Fruit fly (Drosophila melanogaster) whole organism, embryonic: ENCODE results near the gene CG6497.

ENCODE experiments used
- B-H2 ChIP-seq: fragments of 200-800 bp; sonication (Bioruptor generic); optimal IDR thresholded peaks from 2 replicates; lab custom pipeline; 2018; ENCODE audit warnings: missing biosample characterization, mild to moderate bottlenecking, missing genetic modification characterization
- CG10321 ChIP-seq: fragments of 200-800 bp; sonication (Bioruptor generic); IDR thresholded peaks from 2 replicates; pipeline ENCODE4 v1.3.6; 2022; ENCODE audit warnings: missing biosample characterization, missing genetic modification characterization
- CG11695 ChIP-seq: fragments of 200-800 bp; sonication (Bioruptor generic); IDR thresholded peaks from 3 replicates; pipeline ENCODE4 v1.3.6; 2022; ENCODE audit warnings: missing biosample characterization, missing genetic modification characterization
- CG12942 ChIP-seq: fragments of 200-800 bp; sonication (Bioruptor generic); optimal IDR thresholded peaks from 3 replicates; lab custom pipeline; 2016; ENCODE audit warnings: missing biosample characterization, missing genetic modification characterization
- CG14441 ChIP-seq: fragments of 200-800 bp; sonication (Bioruptor generic); IDR thresholded peaks from 2 replicates; pipeline ENCODE4 v1.3.6; 2022; ENCODE audit warnings: missing biosample characterization, missing genetic modification characterization
- CG1529 ChIP-seq: fragments of 200-800 bp; sonication (Bioruptor generic); optimal IDR thresholded peaks from 3 replicates; lab custom pipeline; 2018; ENCODE audit warnings: missing biosample characterization, missing genetic modification characterization
- CG15696 ChIP-seq: fragments of 200-800 bp; sonication (Bioruptor generic); optimal IDR thresholded peaks from 2 replicates; lab custom pipeline; 2019; ENCODE audit warnings: missing biosample characterization, mild to moderate bottlenecking, missing genetic modification characterization, moderate library complexity
- CG17359 ChIP-seq: fragments of 200-800 bp; sonication (Bioruptor generic); optimal IDR thresholded peaks from 3 replicates; lab custom pipeline; 2018; ENCODE audit warnings: missing biosample characterization, mild to moderate bottlenecking, missing genetic modification characterization, moderate library complexity
- CG18476 ChIP-seq: fragments of 200-800 bp; sonication (Bioruptor generic); optimal IDR thresholded peaks from 2 replicates; lab custom pipeline; 2016; ENCODE audit warnings: missing biosample characterization, mild to moderate bottlenecking, missing genetic modification characterization
- CG30020 ChIP-seq: fragments of 200-800 bp; optimal IDR thresholded peaks from 2 replicates; lab custom pipeline; 2019; ENCODE audit warnings: missing biosample characterization, mild to moderate bottlenecking, missing genetic modification characterization, moderate library complexity
- CG30403 ChIP-seq: fragments of 200-800 bp; sonication (Bioruptor generic); optimal IDR thresholded peaks from 3 replicates; lab custom pipeline; 2016; ENCODE audit warnings: missing biosample characterization, missing genetic modification characterization
- CG4282 ChIP-seq: fragments of 200-800 bp; sonication (Bioruptor generic); optimal IDR thresholded peaks from 2 replicates; lab custom pipeline; 2016; ENCODE audit warnings: missing biosample characterization, missing genetic modification characterization
- CG4617 ChIP-seq: fragments of 200-800 bp; sonication (Bioruptor generic); optimal IDR thresholded peaks from 3 replicates; lab custom pipeline; 2016; ENCODE audit warnings: missing biosample characterization, missing genetic modification characterization, borderline replicate concordance
- CG5245 ChIP-seq: fragments of 200-800 bp; sonication (Bioruptor generic); optimal IDR thresholded peaks from 3 replicates; lab custom pipeline; 2016; ENCODE audit warnings: missing biosample characterization, missing genetic modification characterization
- CG7963 ChIP-seq: fragments of 200-800 bp; sonication (Bioruptor generic); IDR thresholded peaks from 3 replicates; pipeline ENCODE4 v1.3.6; 2022; ENCODE audit warnings: missing biosample characterization, missing genetic modification characterization; ENCODE audit not compliant: partially characterized antibody
- CG8388 ChIP-seq: fragments of 200-800 bp; sonication (Bioruptor generic); optimal IDR thresholded peaks from 2 replicates; lab custom pipeline; 2019; ENCODE audit warnings: missing biosample characterization, mild to moderate bottlenecking, missing genetic modification characterization, moderate library complexity
- CG8924 ChIP-seq: fragments of 200-800 bp; optimal IDR thresholded peaks from 3 replicates; lab custom pipeline; 2019; ENCODE audit warnings: missing biosample characterization, mild to moderate bottlenecking, missing genetic modification characterization, moderate library complexity
- CG9609 ChIP-seq: fragments of 200-800 bp; sonication (Bioruptor generic); optimal IDR thresholded peaks from 3 replicates; lab custom pipeline; 2016; ENCODE audit warnings: missing biosample characterization, missing genetic modification characterization
- CoRest ChIP-seq: fragments of 200-800 bp; sonication (Bioruptor generic); optimal IDR thresholded peaks from 3 replicates; lab custom pipeline; 2018; ENCODE audit warnings: missing biosample characterization, mild to moderate bottlenecking, missing genetic modification characterization, moderate library complexity
- Dbx ChIP-seq: fragments of 200-800 bp; sonication (Bioruptor generic); IDR thresholded peaks from 3 replicates; pipeline ENCODE4 v1.3.6; 2022; ENCODE audit warnings: missing biosample characterization, missing genetic modification characterization
- E2f1 ChIP-seq: fragments of 200-800 bp; sonication (Bioruptor generic); IDR thresholded peaks from 2 replicates; pipeline ENCODE4 v1.3.6; 2022; ENCODE audit warnings: missing biosample characterization, missing genetic modification characterization
- Gsc ChIP-seq: fragments of 200-800 bp; sonication (Bioruptor generic); IDR thresholded peaks from 2 replicates; pipeline ENCODE4 v1.3.6; 2022; ENCODE audit warnings: missing biosample characterization, missing genetic modification characterization
- Hand ChIP-seq: fragments of 200-800 bp; sonication (Bioruptor generic); optimal IDR thresholded peaks from 2 replicates; lab custom pipeline; 2017; ENCODE audit warnings: mild to moderate bottlenecking, missing biosample characterization, missing genetic modification reagents, missing genetic modification characterization
- HmgZ ChIP-seq: fragments of 200-800 bp; sonication (Bioruptor generic); optimal IDR thresholded peaks from 2 replicates; lab custom pipeline; 2018; ENCODE audit warnings: missing biosample characterization, mild to moderate bottlenecking, missing genetic modification characterization
- Mad ChIP-seq: fragments of 200-800 bp; sonication (Bioruptor generic); optimal IDR thresholded peaks from 2 replicates; lab custom pipeline; 2016; ENCODE audit warnings: missing biosample characterization, missing genetic modification characterization
- Myb ChIP-seq: fragments of 200-800 bp; sonication (Bioruptor generic); optimal IDR thresholded peaks from 2 replicates; lab custom pipeline; 2016; ENCODE audit warnings: missing biosample characterization, missing genetic modification characterization
- Nf-YB ChIP-seq: fragments of 200-800 bp; sonication (Bioruptor generic); optimal IDR thresholded peaks from 3 replicates; lab custom pipeline; 2019; ENCODE audit warnings: missing biosample characterization, mild to moderate bottlenecking, missing genetic modification characterization, moderate library complexity
- Opbp ChIP-seq: fragments of 200-800 bp; sonication (Bioruptor generic); IDR thresholded peaks from 3 replicates; pipeline ENCODE4 v1.3.6; 2022; ENCODE audit warnings: missing biosample characterization, missing genetic modification characterization; ENCODE audit not compliant: partially characterized antibody
- Optix ChIP-seq: fragments of 200-800 bp; sonication (Bioruptor generic); IDR thresholded peaks from 3 replicates; pipeline ENCODE4 v1.3.6; 2022; ENCODE audit warnings: missing biosample characterization, missing genetic modification characterization
- Sry-β ChIP-seq: fragments of 200-800 bp; sonication (Bioruptor generic); optimal IDR thresholded peaks from 2 replicates; lab custom pipeline; 2018; ENCODE audit warnings: missing biosample characterization, mild to moderate bottlenecking, missing genetic modification characterization, moderate library complexity
- TFAM ChIP-seq: fragments of 200-800 bp; sonication (Bioruptor generic); optimal IDR thresholded peaks from 2 replicates; lab custom pipeline; 2017; ENCODE audit warnings: missing biosample characterization, missing genetic modification characterization, inconsistent platforms
- ac ChIP-seq: fragments of 200-800 bp; sonication (Bioruptor generic); optimal IDR thresholded peaks from 3 replicates; lab custom pipeline; 2017; ENCODE audit warnings: missing biosample characterization, mild to moderate bottlenecking, missing genetic modification characterization
- al ChIP-seq: fragments of 200-800 bp; sonication (Bioruptor generic); IDR thresholded peaks from 2 replicates; pipeline ENCODE4 v1.3.6; 2022; ENCODE audit warnings: missing biosample characterization, missing genetic modification characterization
- cad ChIP-seq: fragments of >200 bp; optimal IDR thresholded peaks from 2 replicates; lab custom pipeline; 2017; ENCODE audit warnings: missing biosample characterization, missing genetic modification characterization
- chif ChIP-seq, 2 experiments: fragments of 200-800 bp; sonication (Bioruptor generic); optimal IDR thresholded peaks; 3 replicates each; lab custom pipeline; 2016; ENCODE audit warnings: missing biosample characterization in 2 of 2, missing genetic modification characterization in 2 of 2
- chm ChIP-seq: fragments of 200-800 bp; sonication (Bioruptor generic); IDR thresholded peaks from 2 replicates; pipeline ENCODE4 v1.3.6; 2022; ENCODE audit warnings: missing biosample characterization, missing genetic modification characterization
- danr ChIP-seq: fragments of 200-800 bp; sonication (Bioruptor generic); IDR thresholded peaks from 2 replicates; pipeline ENCODE4 v1.3.6; 2022; ENCODE audit warnings: missing biosample characterization, missing genetic modification characterization
- dm ChIP-seq: fragments of 200-800 bp; sonication (Bioruptor generic); optimal IDR thresholded peaks from 3 replicates; lab custom pipeline; 2016; ENCODE audit warnings: missing biosample characterization, missing genetic modification characterization
- dpn ChIP-seq, 2 experiments: fragments of 200-800 bp; sonication (Bioruptor generic); optimal IDR thresholded peaks; 3 replicates each; lab custom pipeline; 2016; ENCODE audit warnings: missing biosample characterization in 2 of 2, missing genetic modification characterization in 2 of 2
- en ChIP-seq: fragments of 200-800 bp; sonication (Bioruptor generic); optimal IDR thresholded peaks from 2 replicates; lab custom pipeline; 2016; ENCODE audit warnings: missing biosample characterization, missing genetic modification characterization
- eyg ChIP-seq: fragments of 200-800 bp; sonication (Bioruptor generic); optimal IDR thresholded peaks from 3 replicates; lab custom pipeline; 2016; ENCODE audit warnings: missing biosample characterization, missing genetic modification characterization
- fd96Cb ChIP-seq: fragments of 200-800 bp; sonication (Bioruptor generic); optimal IDR thresholded peaks from 2 replicates; lab custom pipeline; 2018; ENCODE audit warnings: missing biosample characterization, mild to moderate bottlenecking, missing genetic modification characterization, moderate library complexity
- gcm2 ChIP-seq: fragments of 200-800 bp; sonication (Bioruptor generic); optimal IDR thresholded peaks from 2 replicates; lab custom pipeline; 2016; ENCODE audit warnings: missing biosample characterization, missing genetic modification characterization
- gfzf ChIP-seq: fragments of 200-800 bp; sonication (Bioruptor generic); optimal IDR thresholded peaks from 2 replicates; lab custom pipeline; 2016; ENCODE audit warnings: missing biosample characterization, mild to moderate bottlenecking, missing genetic modification characterization, moderate library complexity
- h ChIP-seq: fragments of >200 bp; optimal IDR thresholded peaks from 2 replicates; lab custom pipeline; 2017
- nom ChIP-seq: fragments of 200-800 bp; sonication (Bioruptor generic); optimal IDR thresholded peaks from 2 replicates; lab custom pipeline; 2017; ENCODE audit warnings: missing biosample characterization, missing genetic modification characterization, mild to moderate bottlenecking, moderate library complexity, missing genetic modification reagents
- peb ChIP-seq: fragments of 200-800 bp; sonication (Bioruptor generic); IDR thresholded peaks from 2 replicates; pipeline ENCODE4 v1.3.6; 2022; ENCODE audit warnings: missing biosample characterization, missing genetic modification characterization
- psq ChIP-seq: fragments of 200-800 bp; sonication (Bioruptor generic); optimal IDR thresholded peaks from 2 replicates; lab custom pipeline; 2017; ENCODE audit warnings: missing biosample characterization, missing genetic modification characterization
- repo ChIP-seq: fragments of 200-800 bp; sonication (Bioruptor generic); optimal IDR thresholded peaks from 2 replicates; lab custom pipeline; 2016; ENCODE audit warnings: missing biosample characterization, missing genetic modification characterization
- sens ChIP-seq: fragments of 200-800 bp; sonication (Bioruptor generic); peaks from one replicate; lab custom pipeline; 2016; ENCODE audit warnings: missing biosample characterization, missing genetic modification characterization
- stc ChIP-seq: fragments of 200-800 bp; sonication (Bioruptor generic); IDR thresholded peaks from 2 replicates; pipeline ENCODE4 v1.3.6; 2022; ENCODE audit warnings: missing biosample characterization, missing genetic modification characterization
- twi ChIP-seq: fragments of 200-800 bp; optimal IDR thresholded peaks from 2 replicates; lab custom pipeline; 2019; ENCODE audit warnings: missing biosample characterization, mild to moderate bottlenecking, missing genetic modification characterization, moderate library complexity

The CG6497 gene

dm6 chr3L:17242078-17242613, 11.6 kb downstream of the CG6497 start, which contains the start of gene Afg3l2 (continued):
- TF ChIP-seq CG10321 (GFP tag; lab: Robert Waterston, UW) (no peak), stc (GFP tag; lab: Robert Waterston, UW) (peak; percentile 67; the same call in 1 of the 2 replicates), B-H2 (GFP tag; lab: Kevin White, UChicago) (no peak), TFAM (GFP tag; lab: Kevin White, UChicago) (no peak), Dbx (peak; percentile 74; the same call in 2 of the 3 replicates), Mad (no peak), twi (no peak), HmgZ (tag; lab: Kevin White, UChicago) (no peak), nom (GFP tag; lab: Kevin White, UChicago) (no peak), h (lab: Kevin White, UChicago) (no peak), CG30403 (peak; percentile 75), psq (GFP tag; lab: Kevin White, UChicago) (no peak), Gsc (GFP tag; lab: Robert Waterston, UW) (peak; percentile 49), CG8388 (GFP tag; lab: Kevin White, UChicago) (peak; percentile 69), eyg (GFP tag; lab: Kevin White, UChicago) (no peak), sens (GFP tag; lab: Kevin White, UChicago) (peak; percentile 79), CG12942 (GFP tag; lab: Kevin White, UChicago) (no peak), CG30020 (tag; lab: Kevin White, UChicago) (peak; percentile 37), dpn (GFP tag; optimal IDR thresholded peaks at IDR 0.05; lab: Kevin White, UChicago) (peak; percentile 12 to 29), cad (GFP tag; lab: Kevin White, UChicago) (no peak), CG1529 (GFP tag; lab: Kevin White, UChicago) (peak; percentile 15), CG14441 (peak; percentile 77), fd96Cb (tag; lab: Kevin White, UChicago) (peak; percentile 83), Opbp (GFP tag; lab: Robert Waterston, UW) (no peak), Nf-YB (no peak), chif (GFP tag; optimal IDR thresholded peaks at IDR 0.05; lab: Kevin White, UChicago) (peak in 1 of 2 experiments; percentile 10), dm (GFP tag; lab: Kevin White, UChicago) (no peak), gfzf (GFP tag; lab: Kevin White, UChicago) (peak; percentile 68), en (GFP tag; lab: Kevin White, UChicago) (no peak), CG9609 (no peak), Sry-β (no peak), danr (peak; percentile 58; the same call in 1 of the 2 replicates), al (peak; percentile 69), Myb (GFP tag; lab: Kevin White, UChicago) (peak; percentile 70), CG18476 (GFP tag; lab: Kevin White, UChicago) (peak; percentile 55), CG4617 (GFP tag; lab: Kevin White, UChicago) (no peak), CG8924 (tag; lab: Kevin White, UChicago) (peak; percentile 44), peb (GFP tag; lab: Robert Waterston, UW) (0 out of 2 replicates have a peak, but pooled peaks have one; percentile 58), Hand (no peak), CG4282 (no peak), gcm2 (GFP tag; lab: Kevin White, UChicago) (no peak), E2f1 (GFP tag; lab: Robert Waterston, UW) (peak; percentile 80), CG15696 (tag; lab: Kevin White, UChicago) (peak; percentile 17), CoRest (tag; lab: Kevin White, UChicago) (peak; percentile 72), repo (GFP tag; lab: Kevin White, UChicago) (no peak), ac (GFP tag; lab: Kevin White, UChicago) (no peak), Optix (no peak), CG7963 (no peak), CG11695 (peak; percentile 66; the same call in 2 of the 3 replicates), CG5245 (GFP tag; lab: Kevin White, UChicago) (peak; percentile 49), chm (GFP tag; lab: Robert Waterston, UW) (no peak), CG17359 (tag; lab: Kevin White, UChicago) (peak; percentile 59)
